Fruit fly (Drosophila melanogaster) whole organism: ENCODE results near the gene CG16700.

Source experiments
- CG8478 ChIP-seq: fragments of >200 bp; optimal IDR thresholded peaks from 2 replicates; lab custom pipeline; 2018; ENCODE audit warnings: inconsistent platforms
- usp ChIP-seq: fragments of >200 bp; optimal IDR thresholded peaks from 2 replicates; lab custom pipeline; 2017; ENCODE audit warnings: missing biosample characterization, missing genetic modification characterization, mixed read lengths

dm6 chrX:17110556-17111177 is 19.0 kb downstream of the CG16700 start:
- TF ChIP-seq usp (GFP tag; lab: Kevin White, UChicago) (no peak), CG8478 (no peak)
